Worm (Caenorhabditis elegans) whole organism, dauer: ENCODE measurements around the gene Y54G2A.48.
"Not testable (repeated sequence)": the region's sequence is repeated elsewhere in the genome, so short reads cannot be mapped to it uniquely, and the experiment has no call there.

ENCODE experiments used
- unc-62 ChIP-seq: sonication (generic microtip); optimal IDR thresholded peaks from 2 replicates; lab custom pipeline; 2017; ENCODE audit warnings: missing biosample characterization, missing genetic modification reagents, missing genetic modification characterization

Gene Y54G2A.48

ce11 chrIV:2825460-2826103 lies 6.9 kb downstream of the Y54G2A.48 start:
- TF ChIP-seq unc-62, result no peak

ce11 chrIV:2823446-2823845 lies 9.0 kb downstream of the Y54G2A.48 start, which contains the start of gene clec-80:
clec-80 (plus strand) TSS chrIV:2823746.
- TF ChIP-seq unc-62, result no peak

DNA sequence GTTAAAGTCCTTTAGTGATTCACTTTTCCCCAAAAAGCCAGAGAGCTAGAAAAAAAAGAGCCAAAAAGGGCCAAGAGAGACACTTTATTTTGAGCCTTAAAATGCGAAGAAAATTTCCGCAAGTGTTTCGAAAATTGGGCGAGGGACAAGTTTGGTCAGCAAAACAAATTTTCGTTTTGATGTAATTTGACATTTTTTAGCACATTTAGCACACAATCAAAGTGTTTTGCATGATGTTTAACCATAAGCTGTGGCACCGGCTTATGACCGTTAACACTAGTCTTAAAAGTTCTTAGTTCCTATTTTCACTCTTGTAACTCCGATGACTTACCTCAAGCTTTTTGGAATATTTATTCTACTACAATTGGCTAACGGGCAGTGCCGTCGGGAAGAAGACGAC lies 12.1 kb downstream of the Y54G2A.48 start, which contains the start of gene Y54G2A.37:
TSS of gene Y54G2A.37 (plus strand) at position 301 of the 400 bp plus-strand sequence.
- TF ChIP-seq unc-62, result no peak

DNA sequence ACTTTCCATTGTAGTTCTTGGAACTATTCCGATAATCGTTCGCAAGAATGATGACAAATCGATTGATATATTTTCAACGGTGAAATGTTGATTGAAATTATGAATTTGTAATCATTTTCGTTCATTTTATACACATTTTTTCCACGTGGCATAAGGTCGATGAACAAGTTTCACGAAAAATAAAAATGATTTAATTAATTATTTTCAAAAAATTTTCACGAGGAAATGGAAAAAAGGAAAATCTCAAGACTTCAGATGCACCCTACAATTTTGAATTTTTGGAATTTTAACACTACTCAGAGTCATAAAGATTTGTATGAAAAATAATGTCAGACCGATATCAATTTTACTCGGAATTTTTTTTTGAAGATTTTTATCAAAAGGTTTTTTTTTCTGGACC lies 12.9 kb downstream of the Y54G2A.48 start, which contains the start of gene Y54G2A.13:
TSS of gene Y54G2A.13 (minus strand) at position 101 of the 400 bp plus-strand sequence.
- no peak for TF ChIP-seq unc-62

- TF ChIP-seq unc-62, result no peak
Measured at ce11 chrIV:2817038-2817437, 15.4 kb downstream of the Y54G2A.48 start.

DNA sequence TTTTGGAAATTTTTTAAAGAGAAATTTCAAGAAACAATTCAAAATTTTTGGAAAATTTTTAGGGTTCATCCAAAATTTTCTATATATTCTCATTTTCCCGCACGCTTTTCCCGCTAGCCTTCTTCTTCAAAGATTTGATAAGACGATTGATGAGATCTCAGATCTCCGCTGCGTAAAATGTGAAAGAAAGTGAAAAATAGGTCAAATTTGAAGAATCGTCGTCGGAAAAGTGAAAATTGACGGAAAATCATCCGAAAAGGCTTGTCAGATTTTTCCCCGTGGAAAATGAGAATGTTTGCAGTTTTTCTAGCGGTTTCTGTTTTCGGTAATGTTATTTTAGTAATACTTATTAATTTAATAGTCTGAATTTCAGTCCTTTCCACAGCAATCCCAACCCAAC lies 23.3 kb downstream of the Y54G2A.48 start, which contains the start of gene Y54G2A.76:
TSS of gene Y54G2A.76 (plus strand) at position 203 of the 400 bp plus-strand sequence.
- no peak for TF ChIP-seq unc-62

- TF ChIP-seq unc-62, result no peak
Measured at ce11 chrIV:2808154-2808553, 24.3 kb downstream of the Y54G2A.48 start.

DNA sequence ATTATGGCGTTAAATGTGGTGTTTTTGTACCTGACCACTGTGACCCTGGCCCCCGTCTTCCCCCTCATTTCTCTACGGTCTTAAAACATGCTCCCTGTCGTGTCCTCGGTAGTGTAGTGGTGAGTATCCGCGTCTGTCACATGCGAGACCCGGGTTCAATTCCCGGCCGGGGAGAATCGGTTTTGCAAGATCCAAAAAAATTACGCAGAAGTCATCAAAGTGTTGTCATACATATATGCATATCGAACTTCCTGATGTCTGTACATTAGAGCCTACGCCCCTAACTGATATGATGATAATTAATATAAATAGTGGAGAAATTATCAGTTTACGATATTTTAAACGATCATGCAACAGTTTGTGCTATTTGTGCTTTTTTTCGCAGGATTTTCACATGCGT lies 27.0 kb downstream of the Y54G2A.48 start, which contains the start of gene Y54G2A.45:
TSS of gene Y54G2A.45 (plus strand) at position 333 of the 400 bp plus-strand sequence.
- TF ChIP-seq unc-62, result no peak

DNA sequence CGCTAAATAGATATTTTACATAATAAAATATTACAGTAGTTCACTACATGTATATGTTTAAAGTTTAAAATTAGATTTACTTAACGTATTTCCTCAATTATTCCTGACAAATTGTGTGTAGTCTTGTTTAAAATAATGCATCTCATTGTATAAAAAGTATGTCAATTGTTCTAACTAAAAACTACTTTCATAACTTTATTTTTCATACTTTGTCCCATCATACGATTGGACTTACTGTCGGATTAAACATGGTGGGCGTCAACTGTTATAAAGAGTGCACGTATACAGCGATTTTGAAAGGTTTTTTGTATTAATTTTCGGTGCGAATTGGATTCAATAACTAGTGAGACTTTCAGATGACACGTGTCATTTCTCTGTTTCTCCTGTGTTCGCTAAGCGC lies 28.8 kb downstream of the Y54G2A.48 start, which contains the start of gene Y54G2A.32:
TSS of gene Y54G2A.32 (plus strand) at position 301 of the 400 bp plus-strand sequence.
- no peak for TF ChIP-seq unc-62

DNA sequence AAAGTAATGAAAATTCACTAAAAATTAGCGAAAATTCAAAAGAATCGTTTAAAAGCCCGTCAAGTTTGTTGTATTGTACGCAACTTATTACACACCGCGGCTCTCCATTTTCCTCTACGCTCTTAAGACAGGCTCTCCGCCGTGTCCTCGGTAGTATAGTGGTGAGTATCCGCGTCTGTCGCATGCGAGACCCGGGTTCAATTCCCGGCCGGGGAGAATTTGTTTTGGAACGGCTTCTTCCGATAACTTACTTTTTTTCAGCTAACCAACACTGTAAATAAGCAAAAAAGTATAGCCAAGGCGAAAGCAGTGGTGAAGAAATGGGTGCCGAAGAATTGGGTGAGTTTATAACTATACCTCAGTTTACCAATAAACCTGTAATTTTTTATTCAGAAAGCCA lies 30.3 kb downstream of the Y54G2A.48 start:
- no peak for TF ChIP-seq unc-62

- TF ChIP-seq unc-62, result not testable (repeated sequence)
Measured at ce11 chrIV:2801558-2801957, 30.9 kb downstream of the Y54G2A.48 start, which contains the start of gene Y54G2A.44. Y54G2A.44 (plus strand) TSS chrIV:2801858.

- no peak for TF ChIP-seq unc-62
Measured at ce11 chrIV:2801004-2801403, 31.5 kb downstream of the Y54G2A.48 start.

ce11 chrIV:2799890-2800289 lies 32.6 kb downstream of the Y54G2A.48 start:
- no peak for TF ChIP-seq unc-62

ce11 chrIV:2799389-2799788 lies 33.1 kb downstream of the Y54G2A.48 start, which contains the start of gene Y54G2A.10:
Y54G2A.10 (plus strand) TSS chrIV:2799689.
- TF ChIP-seq unc-62, result no peak

DNA sequence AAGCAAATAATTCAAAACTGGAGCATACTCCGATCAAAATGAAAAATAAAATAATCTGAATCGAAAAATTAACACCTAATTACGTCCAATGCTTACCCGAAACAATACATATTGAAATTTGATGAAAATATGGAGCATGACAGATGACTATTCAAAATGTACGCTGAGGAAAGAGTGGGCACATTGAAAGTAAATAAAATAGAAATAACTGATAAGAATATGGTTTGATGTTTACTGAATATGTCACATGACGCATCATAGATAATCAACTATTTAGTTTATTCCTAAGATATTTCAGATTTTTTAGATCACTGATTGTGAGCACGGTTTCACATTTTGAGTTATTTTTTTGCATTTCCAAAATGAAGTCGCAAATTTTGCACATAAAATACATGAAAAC lies 34.1 kb downstream of the Y54G2A.48 start, which contains the start of gene Y54G2A.52:
TSS of gene Y54G2A.52 (minus strand) at position 348 of the 400 bp plus-strand sequence.
- TF ChIP-seq unc-62, result no peak

DNA sequence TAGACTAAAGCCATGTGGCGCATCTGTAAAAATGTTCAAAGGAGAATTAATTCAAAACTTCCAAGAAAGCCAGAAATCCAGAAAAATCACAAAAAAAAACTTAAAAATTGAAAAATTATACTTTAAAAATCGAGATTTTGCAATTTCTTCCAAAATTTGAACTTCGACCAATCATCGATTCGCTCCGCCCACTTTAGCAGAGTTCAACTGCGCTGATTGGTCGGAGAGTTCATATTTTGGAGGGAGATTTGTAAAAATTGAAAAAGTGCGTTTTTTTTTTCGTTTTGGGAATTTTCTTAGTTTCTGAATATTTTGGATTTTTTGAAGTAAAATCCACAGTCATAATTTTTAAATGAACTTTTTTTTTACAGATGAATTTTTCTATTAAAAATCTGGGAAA lies 38.5 kb downstream of the Y54G2A.48 start:
- no peak for TF ChIP-seq unc-62

- not testable (repeated sequence) for TF ChIP-seq unc-62
Measured at ce11 chrIV:2788389-2788788, 44.1 kb downstream of the Y54G2A.48 start, which contains the start of gene atln-1. atln-1 (plus strand) TSS chrIV:2788689.

- no peak for TF ChIP-seq unc-62
Measured at ce11 chrIV:2785057-2785456, 47.4 kb downstream of the Y54G2A.48 start.
